Worm (Caenorhabditis elegans) whole organism, L1 larva: ENCODE measurements around the gene K08D10.13.

Source experiments
- fkh-10 ChIP-seq: sonication (generic microtip); optimal IDR thresholded peaks from 2 replicates; lab custom pipeline; 2017; ENCODE audit warnings: missing biosample characterization, missing genetic modification reagents, missing genetic modification characterization
- hpl-2 ChIP-seq: fragments of 150-350 bp; optimal IDR thresholded peaks from 2 replicates; lab custom pipeline; 2014; ENCODE audit warnings: missing biosample characterization, missing genetic modification reagents, missing genetic modification characterization
- lin-39 ChIP-seq: fragments of 150-350 bp; optimal IDR thresholded peaks from 2 replicates; lab custom pipeline; 2014; ENCODE audit warnings: missing biosample characterization, missing genetic modification reagents, missing genetic modification characterization
- mab-9 ChIP-seq: fragments of 200-800 bp; sonication (Bioruptor generic); IDR thresholded peaks from 2 replicates; pipeline ENCODE4 v1.3.6; 2022; ENCODE audit warnings: missing genetic modification reagents, missing genetic modification characterization, missing compliant biosample characterization
- nhr-28 ChIP-seq: fragments of 150-350 bp; optimal IDR thresholded peaks from 2 replicates; lab custom pipeline; 2014; ENCODE audit warnings: missing biosample characterization, missing genetic modification characterization
- nhr-77 ChIP-seq: fragments of 150-350 bp; optimal IDR thresholded peaks from 2 replicates; lab custom pipeline; 2014; ENCODE audit warnings: missing biosample characterization, missing genetic modification characterization
- nhr-90 ChIP-seq: sonication (generic microtip); optimal IDR thresholded peaks from 2 replicates; lab custom pipeline; 2016; ENCODE audit warnings: mild to moderate bottlenecking, missing genetic modification characterization, missing compliant biosample characterization; ENCODE audit not compliant: poor library complexity
- tlp-1 ChIP-seq: fragments of 150-350 bp; optimal IDR thresholded peaks from 2 replicates; lab custom pipeline; 2014; ENCODE audit warnings: missing biosample characterization, missing genetic modification characterization
- unc-62 ChIP-seq: fragments of 150-350 bp; optimal IDR thresholded peaks from 2 replicates; lab custom pipeline; 2014; ENCODE audit warnings: missing biosample characterization, missing genetic modification reagents, missing genetic modification characterization
- ztf-11 ChIP-seq, 2 experiments: sonication (generic microtip); optimal IDR thresholded peaks; 2 replicates each; lab custom pipeline; 2016 to 2017; ENCODE audit warnings: missing genetic modification characterization in 2 of 2, missing biosample characterization in 1 of 2, missing compliant biosample characterization in 1 of 2

ce11 chrIV:4212733-4213132 lies 41.4 kb upstream of the K08D10.13 start:
- TF ChIP-seq ztf-11 (tag; optimal IDR thresholded peaks at IDR 0.05; lab: Kevin White, UChicago) (no peak), mab-9 (GFP tag; lab: Robert Waterston, UW) (no peak), hpl-2 (no peak), unc-62 (no peak), tlp-1 (tag; lab: Kevin White, UChicago) (no peak), nhr-28 (tag; lab: Kevin White, UChicago) (no peak), nhr-90 (tag; lab: Kevin White, UChicago) (no peak), fkh-10 (no peak), nhr-77 (tag; lab: Kevin White, UChicago) (no peak), lin-39 (tag; lab: Kevin White, UChicago) (no peak)
